Fruit fly (Drosophila melanogaster): Measurements from ENCODE around the gene inaF-C.

inaF-C gene

dm6 chrX:11685918-11686640 is 45.5 kb downstream of the inaF-C start (continued):
- TF ChIP-seq CG10631 (GFP tag; optimal IDR thresholded peaks at IDR 0.05) (peak; percentile 90), Eip78C (GFP tag) (peak; percentile 91), topi (GFP tag; optimal IDR thresholded peaks at IDR 0.05) (peak; percentile 83), CG4318 (GFP tag; optimal IDR thresholded peaks at IDR 0.05) (peak; percentile 43), CG7368 (GFP tag; optimal IDR thresholded peaks at IDR 0.05) (peak; percentile 68), CG6163 (GFP tag; IDR thresholded peaks at IDR 0.05) (peak; percentile 53; the same call in 1 of the 3 replicates), cyc (GFP tag; optimal IDR thresholded peaks at IDR 0.05) (peak; percentile 69), CG34406 (GFP tag; optimal IDR thresholded peaks at IDR 0.05) (peak; percentile 81), CG32006 (GFP tag; optimal IDR thresholded peaks at IDR 0.05) (peak; percentile 76), lz (GFP tag; optimal IDR thresholded peaks at IDR 0.05) (peak; percentile 77), Hr38 (GFP tag; optimal IDR thresholded peaks at IDR 0.05) (no peak), net (GFP tag; optimal IDR thresholded peaks at IDR 0.05) (peak; percentile 59), CG11762 (GFP tag; optimal IDR thresholded peaks at IDR 0.05; ENCODE audit: insufficient read depth) (peak; percentile 56), pdm3 (GFP tag; optimal IDR thresholded peaks at IDR 0.05) (peak; percentile 78), acj6 (GFP tag; optimal IDR thresholded peaks at IDR 0.05) (peak; percentile 81), CG1621 (tag; optimal IDR thresholded peaks at IDR 0.05) (peak; percentile 52), CG10669 (GFP tag; optimal IDR thresholded peaks at IDR 0.05) (peak; percentile 86), CG3919 (GFP tag; optimal IDR thresholded peaks at IDR 0.05) (peak; percentile 68), Ets96B (tag; optimal IDR thresholded peaks at IDR 0.05) (peak; percentile 87), svp (GFP tag) (peak; percentile 80), fkh (GFP tag; optimal IDR thresholded peaks at IDR 0.05) (peak; percentile 94), Eip75B (GFP tag; optimal IDR thresholded peaks at IDR 0.05) (peak; percentile 69), CG9139 (GFP tag; optimal IDR thresholded peaks at IDR 0.05) (peak; percentile 60), eg (GFP tag; IDR thresholded peaks at IDR 0.05) (no peak), CG8319 (GFP tag; optimal IDR thresholded peaks at IDR 0.05) (peak; percentile 65), CG11294 (GFP tag; IDR thresholded peaks at IDR 0.05) (no peak), Hr39 (GFP tag; optimal IDR thresholded peaks at IDR 0.05) (peak; percentile 67), CG16779 (tag; optimal IDR thresholded peaks at IDR 0.05) (peak; percentile 55), CG6808 (GFP tag; optimal IDR thresholded peaks at IDR 0.05) (peak; percentile 87), CG31627 (GFP tag; optimal IDR thresholded peaks at IDR 0.05) (peak; percentile 67), Sox15 (GFP tag; optimal IDR thresholded peaks at IDR 0.05) (peak; percentile 54), spab (GFP tag; optimal IDR thresholded peaks at IDR 0.05) (peak; percentile 81), Sox102F (GFP tag; optimal IDR thresholded peaks at IDR 0.05) (peak; percentile 70), Eip93F (GFP tag; optimal IDR thresholded peaks at IDR 0.05) (peak; percentile 59), CG8632 (GFP tag; optimal IDR thresholded peaks at IDR 0.05) (peak; percentile 71), Lpt (GFP tag; optimal IDR thresholded peaks at IDR 0.05) (peak; percentile 67), Blimp-1 (GFP tag; optimal IDR thresholded peaks at IDR 0.05) (peak; percentile 29), Gug (GFP tag; IDR thresholded peaks at IDR 0.05) (no peak), dsx (GFP tag; optimal IDR thresholded peaks at IDR 0.05; ENCODE audit: poor library complexity, severe bottlenecking) (peak; percentile 79), vri (GFP tag; optimal IDR thresholded peaks at IDR 0.05) (peak; percentile 68), CG15336 (GFP tag; IDR thresholded peaks at IDR 0.05) (peak; percentile 62; the same call in 1 of the 2 replicates), CG11902 (GFP tag; optimal IDR thresholded peaks at IDR 0.05) (peak; percentile 55), CG6854 (GFP tag; optimal IDR thresholded peaks at IDR 0.05) (peak; percentile 31), ss (GFP tag; optimal IDR thresholded peaks at IDR 0.05) (peak; percentile 64 to 89)

Data from whole organism, prepupa.